Worm (Caenorhabditis elegans): ENCODE data around the gene C56C10.6.

The C56C10.6 gene

ce11 chrII:6588605-6589292 lies 7.6 kb upstream of the C56C10.6 start, which contains the start of gene icd-1:
TSS of gene icd-1 (minus strand) at chrII:6588655.
- TF ChIP-seq ets-7 (tag; optimal IDR thresholded peaks at IDR 0.05): peak; percentile 25
- no peak for TF ChIP-seq scrt-1 (GFP tag; IDR thresholded peaks at IDR 0.05)
- TF ChIP-seq B0310.2 (tag; optimal IDR thresholded peaks at IDR 0.05): no peak
- TF ChIP-seq tbx-11 (GFP tag; IDR thresholded peaks at IDR 0.05): no peak
- TF ChIP-seq ama-1 (optimal IDR thresholded peaks at IDR 0.05): no peak
- no peak for TF ChIP-seq pes-1 (GFP tag; IDR thresholded peaks at IDR 0.05)
- no peak for TF ChIP-seq hmbx-1 (tag; optimal IDR thresholded peaks at IDR 0.05)
- TF ChIP-seq F13C5.2 (tag; optimal IDR thresholded peaks at IDR 0.05): peak; percentile 72
- no peak for TF ChIP-seq tbx-37 (GFP tag; conservative IDR thresholded peaks at IDR 0.05)
- TF ChIP-seq aly-1 (tag; optimal IDR thresholded peaks at IDR 0.05): no peak
- TF ChIP-seq flt-1 (GFP tag; IDR thresholded peaks at IDR 0.05): no peak
- peak; percentile 1 for TF ChIP-seq hmg-4 (GFP tag; optimal IDR thresholded peaks at IDR 0.05)
- TF ChIP-seq tra-4 (tag; optimal IDR thresholded peaks at IDR 0.05): no peak
- TF ChIP-seq hnd-1 (tag; optimal IDR thresholded peaks at IDR 0.05): no peak
- TF ChIP-seq ceh-36 (tag; optimal IDR thresholded peaks at IDR 0.05): no peak

- TF ChIP-seq tra-4 (tag; optimal IDR thresholded peaks at IDR 0.05) (no peak), ceh-13 (GFP tag; optimal IDR thresholded peaks at IDR 0.05) (no peak), aly-1 (tag; optimal IDR thresholded peaks at IDR 0.05) (no peak), sea-1 (GFP tag; conservative IDR thresholded peaks at IDR 0.05) (no peak)
Measured at ce11 chrII:6587264-6587870, 6.2 kb upstream of the C56C10.6 start, which contains the start of gene C56C10.7. TSS of gene C56C10.7 (minus strand) at chrII:6587575.

ce11 chrII:6582758-6583157 lies 1.6 kb upstream of the C56C10.6 start, which contains the start of gene C56C10.4:
TSS of gene C56C10.4 (plus strand) at chrII:6583058.
- TF ChIP-seq tbx-11 (GFP tag; IDR thresholded peaks at IDR 0.05) (no peak), tra-4 (tag; optimal IDR thresholded peaks at IDR 0.05) (no peak), pes-1 (GFP tag; IDR thresholded peaks at IDR 0.05) (no peak), ama-1 (optimal IDR thresholded peaks at IDR 0.05) (no peak), hmg-4 (GFP tag; optimal IDR thresholded peaks at IDR 0.05) (no peak), flt-1 (GFP tag; IDR thresholded peaks at IDR 0.05) (no peak), hnd-1 (tag; optimal IDR thresholded peaks at IDR 0.05) (no peak), scrt-1 (GFP tag; IDR thresholded peaks at IDR 0.05) (no peak), ets-7 (tag; optimal IDR thresholded peaks at IDR 0.05) (no peak), B0310.2 (tag; optimal IDR thresholded peaks at IDR 0.05) (no peak), sea-1 (GFP tag; conservative IDR thresholded peaks at IDR 0.05) (no peak), ceh-13 (GFP tag; optimal IDR thresholded peaks at IDR 0.05) (no peak), hmbx-1 (tag; optimal IDR thresholded peaks at IDR 0.05) (no peak), ceh-36 (tag; optimal IDR thresholded peaks at IDR 0.05) (no peak), F13C5.2 (tag; optimal IDR thresholded peaks at IDR 0.05) (no peak), tbx-37 (GFP tag; conservative IDR thresholded peaks at IDR 0.05) (no peak), aly-1 (tag; optimal IDR thresholded peaks at IDR 0.05) (no peak)

- TF ChIP-seq hmg-4 (GFP tag; optimal IDR thresholded peaks at IDR 0.05): no peak
Measured at ce11 chrII:6578378-6578777, 2.8 kb downstream of the C56C10.6 start, which contains the start of gene sra-31. TSS of gene sra-31 (minus strand) at chrII:6578478.

- no peak for TF ChIP-seq sea-1 (GFP tag; conservative IDR thresholded peaks at IDR 0.05)
- no peak for TF ChIP-seq tbx-11 (GFP tag; IDR thresholded peaks at IDR 0.05)
- no peak for TF ChIP-seq ets-7 (tag; optimal IDR thresholded peaks at IDR 0.05)
- TF ChIP-seq aly-1 (tag; optimal IDR thresholded peaks at IDR 0.05): no peak
- no peak for TF ChIP-seq hmbx-1 (tag; optimal IDR thresholded peaks at IDR 0.05)
- TF ChIP-seq hnd-1 (tag; optimal IDR thresholded peaks at IDR 0.05): no peak
- no peak for TF ChIP-seq tra-4 (tag; optimal IDR thresholded peaks at IDR 0.05)
- no peak for TF ChIP-seq ceh-13 (GFP tag; optimal IDR thresholded peaks at IDR 0.05)
- TF ChIP-seq ama-1 (optimal IDR thresholded peaks at IDR 0.05): no peak
- TF ChIP-seq pes-1 (GFP tag; IDR thresholded peaks at IDR 0.05): no peak
- TF ChIP-seq B0310.2 (tag; optimal IDR thresholded peaks at IDR 0.05): no peak
- no peak for TF ChIP-seq ceh-36 (tag; optimal IDR thresholded peaks at IDR 0.05)
- no peak for TF ChIP-seq tbx-37 (GFP tag; conservative IDR thresholded peaks at IDR 0.05)
- TF ChIP-seq scrt-1 (GFP tag; IDR thresholded peaks at IDR 0.05): no peak
- TF ChIP-seq hmg-4 (GFP tag; optimal IDR thresholded peaks at IDR 0.05): no peak
- TF ChIP-seq flt-1 (GFP tag; IDR thresholded peaks at IDR 0.05): no peak
Measured at ce11 chrII:6575647-6576046, 5.5 kb downstream of the C56C10.6 start, which contains the start of gene sra-29. TSS of gene sra-29 (minus strand) at chrII:6575747.

- TF ChIP-seq tbx-37 (GFP tag; conservative IDR thresholded peaks at IDR 0.05): no peak
- TF ChIP-seq ets-7 (tag; optimal IDR thresholded peaks at IDR 0.05): no peak
Measured at ce11 chrII:6573677-6574076, 7.5 kb downstream of the C56C10.6 start, which contains the start of gene sra-28. TSS of gene sra-28 (minus strand) at chrII:6573777.

- TF ChIP-seq tbx-37 (GFP tag; conservative IDR thresholded peaks at IDR 0.05): no peak
- TF ChIP-seq ama-1 (optimal IDR thresholded peaks at IDR 0.05): no peak
- no peak for TF ChIP-seq aly-1 (tag; optimal IDR thresholded peaks at IDR 0.05)
- no peak for TF ChIP-seq pes-1 (GFP tag; IDR thresholded peaks at IDR 0.05)
- TF ChIP-seq ets-7 (tag; optimal IDR thresholded peaks at IDR 0.05): no peak
- no peak for TF ChIP-seq tra-4 (tag; optimal IDR thresholded peaks at IDR 0.05)
- TF ChIP-seq tbx-11 (GFP tag; IDR thresholded peaks at IDR 0.05): no peak
- no peak for TF ChIP-seq ceh-36 (tag; optimal IDR thresholded peaks at IDR 0.05)
- TF ChIP-seq hmbx-1 (tag; optimal IDR thresholded peaks at IDR 0.05): no peak
- TF ChIP-seq scrt-1 (GFP tag; IDR thresholded peaks at IDR 0.05): no peak
- TF ChIP-seq hnd-1 (tag; optimal IDR thresholded peaks at IDR 0.05): no peak
- TF ChIP-seq hmg-4 (GFP tag; optimal IDR thresholded peaks at IDR 0.05): no peak
- no peak for TF ChIP-seq F13C5.2 (tag; optimal IDR thresholded peaks at IDR 0.05)
- TF ChIP-seq B0310.2 (tag; optimal IDR thresholded peaks at IDR 0.05): no peak
- TF ChIP-seq flt-1 (GFP tag; IDR thresholded peaks at IDR 0.05): no peak
Measured at ce11 chrII:6568707-6569106, 12.4 kb downstream of the C56C10.6 start, which contains the start of gene sra-27. TSS of gene sra-27 (plus strand) at chrII:6569007.
